Fruit fly (Drosophila melanogaster) Kc167 (cell line): ENCODE results near the gene cic.

Experiments
- Myc ChIP-seq: fragments of >200 bp; optimal IDR thresholded peaks from 2 replicates; lab custom pipeline; 2017; ENCODE audit warnings: missing external identifiers
- Sin3A ChIP-seq: fragments of >200 bp; optimal IDR thresholded peaks from 2 replicates; lab custom pipeline; 2018; ENCODE audit warnings: missing external identifiers
- h ChIP-seq: fragments of >200 bp; optimal IDR thresholded peaks from 3 replicates; lab custom pipeline; 2018; ENCODE audit warnings: missing external identifiers
- insv ChIP-seq: fragments of >200 bp; optimal IDR thresholded peaks from 3 replicates; lab custom pipeline; 2018; ENCODE audit warnings: missing external identifiers
- ttk ChIP-seq: sonication (Bioruptor generic); optimal IDR thresholded peaks from 2 replicates; lab custom pipeline; 2017; ENCODE audit warnings: missing external identifiers

- TF ChIP-seq Sin3A (lab: Kevin White, UChicago) (no peak), insv (lab: Kevin White, UChicago) (no peak), Myc (lab: Kevin White, UChicago) (no peak), h (lab: Kevin White, UChicago) (no peak), ttk (lab: Kevin White, UChicago) (no peak)
Measured at dm6 chr3R:20316599-20316998, 64.0 kb downstream of the cic start.
